Worm (Caenorhabditis elegans) whole organism, L3 larva: Measurements from ENCODE around the gene nhr-128.

Experiments used
- ZK546.5 ChIP-seq: sonication (generic microtip); optimal IDR thresholded peaks from 2 replicates; lab custom pipeline; 2017; ENCODE audit warnings: missing biosample characterization, missing genetic modification characterization
- ceh-16 ChIP-seq: sonication (generic microtip); optimal IDR thresholded peaks from 2 replicates; lab custom pipeline; 2017; ENCODE audit warnings: missing biosample characterization, missing genetic modification characterization
- egl-27 ChIP-seq: sonication (generic microtip); optimal IDR thresholded peaks from 4 replicates; lab custom pipeline; 2017; ENCODE audit warnings: missing biosample characterization, missing genetic modification reagents, missing genetic modification characterization
- elt-2 ChIP-seq: sonication (generic microtip); optimal IDR thresholded peaks from 2 replicates; lab custom pipeline; 2016; ENCODE audit warnings: missing genetic modification reagents, mild to moderate bottlenecking, missing genetic modification characterization, missing compliant biosample characterization
- fkh-10 ChIP-seq: sonication (generic microtip); optimal IDR thresholded peaks from 2 replicates; lab custom pipeline; 2017; ENCODE audit warnings: missing biosample characterization, missing genetic modification reagents, missing genetic modification characterization
- nhr-237 ChIP-seq: fragments of 150-350 bp; optimal IDR thresholded peaks from 2 replicates; lab custom pipeline; 2014; ENCODE audit warnings: missing biosample characterization, missing genetic modification characterization
- nhr-25 ChIP-seq: sonication (generic microtip); optimal IDR thresholded peaks from 2 replicates; lab custom pipeline; 2017; ENCODE audit warnings: missing biosample characterization, missing genetic modification characterization
- nhr-77 ChIP-seq: fragments of 150-350 bp; optimal IDR thresholded peaks from 2 replicates; lab custom pipeline; 2014; ENCODE audit warnings: missing biosample characterization, missing genetic modification characterization
- pha-4 ChIP-seq: fragments of 150-350 bp; optimal IDR thresholded peaks from 2 replicates; lab custom pipeline; 2014; ENCODE audit warnings: missing biosample characterization, missing genetic modification reagents, missing genetic modification characterization
- pqm-1 ChIP-seq: fragments of 150-350 bp; optimal IDR thresholded peaks from 2 replicates; lab custom pipeline; 2017; ENCODE audit warnings: missing biosample characterization, missing genetic modification characterization, inconsistent platforms
- skn-1 ChIP-seq: fragments of 150-350 bp; optimal IDR thresholded peaks from 2 replicates; lab custom pipeline; 2014; ENCODE audit warnings: missing biosample characterization, missing genetic modification characterization
- snpc-4 ChIP-seq: fragments of 150-350 bp; optimal IDR thresholded peaks from 2 replicates; lab custom pipeline; 2014; ENCODE audit warnings: missing biosample characterization, missing genetic modification characterization
- zag-1 ChIP-seq: fragments of 150-350 bp; optimal IDR thresholded peaks from 2 replicates; lab custom pipeline; 2014; ENCODE audit warnings: missing biosample characterization, missing genetic modification characterization

DNA sequence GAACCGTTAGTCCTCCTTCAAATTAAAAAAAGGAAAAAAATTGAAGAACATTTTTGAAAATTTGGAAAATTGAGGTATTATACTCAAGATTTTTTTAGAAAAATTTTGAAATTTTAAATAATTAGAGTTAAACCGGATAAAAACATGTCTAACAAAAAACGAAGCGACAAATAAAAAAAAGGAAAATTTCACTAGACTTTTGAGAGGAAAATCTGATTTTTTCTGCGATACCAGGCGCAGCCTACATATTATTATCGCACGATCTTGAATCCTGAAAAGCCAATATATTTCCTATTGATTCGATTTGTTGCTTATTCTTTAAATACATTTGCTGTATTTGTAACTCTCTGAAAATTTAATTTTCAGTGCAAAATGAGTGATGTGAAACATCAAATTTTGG lies 6.5 kb upstream of the nhr-128 start, which contains the start of gene nstp-8:
- TF ChIP-seq ceh-16 (no peak), pha-4 (no peak), ZK546.5 (no peak), zag-1 (tag; lab: Kevin White, UChicago) (no peak), elt-2 (tag; lab: Kevin White, UChicago) (no peak), snpc-4 (tag; lab: Kevin White, UChicago) (no peak), nhr-25 (tag; lab: Kevin White, UChicago) (no peak), pqm-1 (tag; lab: Kevin White, UChicago) (no peak), skn-1 (tag; lab: Kevin White, UChicago) (no peak), egl-27 (no peak), nhr-77 (tag; lab: Kevin White, UChicago) (no peak), nhr-237 (tag; lab: Kevin White, UChicago) (no peak), fkh-10 (GFP tag; lab: Kevin White, UChicago) (no peak)
